Worm (Caenorhabditis elegans) whole organism, mixed stage, embryonic: ENCODE measurements around the gene T12B5.15.

Source experiments
- M03D4.4 ChIP-seq: sonication (generic microtip); optimal IDR thresholded peaks from 2 replicates; lab custom pipeline; 2017; ENCODE audit warnings: mild to moderate bottlenecking, missing genetic modification characterization, missing compliant biosample characterization
- bed-3 ChIP-seq: fragments of 200-800 bp; sonication (Bioruptor generic); optimal IDR thresholded peaks from 3 replicates; lab custom pipeline; 2018; ENCODE audit warnings: mild to moderate bottlenecking, missing genetic modification characterization, moderate library complexity, missing compliant biosample characterization
- blmp-1 ChIP-seq: fragments of 150-350 bp; optimal IDR thresholded peaks from 2 replicates; lab custom pipeline; 2014; ENCODE audit warnings: missing biosample characterization, missing genetic modification characterization
- ceh-43 ChIP-seq: fragments of 200-800 bp; sonication (Bioruptor generic); optimal IDR thresholded peaks from 2 replicates; lab custom pipeline; 2018; ENCODE audit warnings: mild to moderate bottlenecking, missing genetic modification characterization, moderate library complexity, missing compliant biosample characterization
- ceh-83 ChIP-seq: fragments of 200-800 bp; sonication (Bioruptor generic); optimal IDR thresholded peaks from 2 replicates; lab custom pipeline; 2018; ENCODE audit warnings: mild to moderate bottlenecking, missing genetic modification characterization, missing compliant biosample characterization
- ces-1 ChIP-seq: fragments of 150-350 bp; optimal IDR thresholded peaks from 2 replicates; lab custom pipeline; 2014; ENCODE audit warnings: missing biosample characterization, missing genetic modification reagents, missing genetic modification characterization
- cnd-1 ChIP-seq: fragments of 200-800 bp; sonication (Bioruptor generic); optimal IDR thresholded peaks from 2 replicates; lab custom pipeline; 2018; ENCODE audit warnings: mild to moderate bottlenecking, missing genetic modification characterization, missing compliant biosample characterization
- drap-1 ChIP-seq: fragments of 200-800 bp; sonication (Bioruptor generic); optimal IDR thresholded peaks from 3 replicates; lab custom pipeline; 2018; ENCODE audit warnings: mild to moderate bottlenecking, missing genetic modification characterization, missing compliant biosample characterization
- elt-1 ChIP-seq: sonication (generic microtip); optimal IDR thresholded peaks from 2 replicates; lab custom pipeline; 2017; ENCODE audit warnings: missing genetic modification characterization, mild to moderate bottlenecking, missing compliant biosample characterization, antibody characterized with exemption, moderate library complexity, borderline replicate concordance; ENCODE audit not compliant: insufficient read depth
- elt-3 ChIP-seq: fragments of 150-350 bp; optimal IDR thresholded peaks from 2 replicates; lab custom pipeline; 2014; ENCODE audit warnings: missing biosample characterization, missing genetic modification characterization
- flh-1 ChIP-seq: fragments of 200-800 bp; sonication (Bioruptor generic); optimal IDR thresholded peaks from 2 replicates; lab custom pipeline; 2018; ENCODE audit warnings: mild to moderate bottlenecking, missing genetic modification characterization, moderate library complexity, missing compliant biosample characterization
- ham-2 ChIP-seq: fragments of 200-800 bp; sonication (Bioruptor generic); optimal IDR thresholded peaks from 2 replicates; lab custom pipeline; 2018; ENCODE audit warnings: mild to moderate bottlenecking, missing genetic modification characterization, missing compliant biosample characterization
- hlh-1 ChIP-seq: fragments of 150-350 bp; optimal IDR thresholded peaks from 2 replicates; lab custom pipeline; 2014; ENCODE audit warnings: missing biosample characterization, missing genetic modification reagents, missing genetic modification characterization
- lin-13 ChIP-seq: fragments of 150-350 bp; optimal IDR thresholded peaks from 2 replicates; lab custom pipeline; 2014; ENCODE audit warnings: missing biosample characterization, missing genetic modification characterization
- lin-32 ChIP-seq: fragments of 200-800 bp; sonication (Bioruptor generic); optimal IDR thresholded peaks from 2 replicates; lab custom pipeline; 2018; ENCODE audit warnings: mild to moderate bottlenecking, missing genetic modification characterization, missing compliant biosample characterization
- lsy-2 ChIP-seq: fragments of 150-350 bp; optimal IDR thresholded peaks from 2 replicates; lab custom pipeline; 2014; ENCODE audit warnings: missing biosample characterization, missing genetic modification characterization
- mep-1 ChIP-seq: fragments of 150-350 bp; optimal IDR thresholded peaks from 2 replicates; lab custom pipeline; 2017; ENCODE audit warnings: missing biosample characterization, missing genetic modification reagents, missing genetic modification characterization, inconsistent platforms
- mls-2 ChIP-seq: sonication (generic microtip); optimal IDR thresholded peaks from 2 replicates; lab custom pipeline; 2016; ENCODE audit warnings: mild to moderate bottlenecking, missing genetic modification characterization, moderate library complexity, missing compliant biosample characterization
- nhr-12 ChIP-seq: fragments of 150-350 bp; optimal IDR thresholded peaks from 2 replicates; lab custom pipeline; 2014; ENCODE audit warnings: missing biosample characterization, missing genetic modification characterization
- nhr-2 ChIP-seq: fragments of 150-350 bp; optimal IDR thresholded peaks from 2 replicates; lab custom pipeline; 2014; ENCODE audit warnings: missing biosample characterization, missing genetic modification characterization
- nhr-237 ChIP-seq: fragments of 150-350 bp; optimal IDR thresholded peaks from 2 replicates; lab custom pipeline; 2014; ENCODE audit warnings: missing biosample characterization, missing genetic modification characterization
- nhr-28 ChIP-seq: fragments of 150-350 bp; optimal IDR thresholded peaks from 2 replicates; lab custom pipeline; 2014; ENCODE audit warnings: missing biosample characterization, missing genetic modification characterization
- nhr-76 ChIP-seq: sonication (generic microtip); optimal IDR thresholded peaks from 2 replicates; lab custom pipeline; 2017; ENCODE audit warnings: missing biosample characterization, missing genetic modification characterization
- pha-4 ChIP-seq: fragments of 150-350 bp; optimal IDR thresholded peaks from 2 replicates; lab custom pipeline; 2018; ENCODE audit warnings: missing biosample characterization, missing genetic modification reagents, missing genetic modification characterization
- sem-2 ChIP-seq: fragments of 200-800 bp; sonication (Bioruptor generic); optimal IDR thresholded peaks from 2 replicates; lab custom pipeline; 2018; ENCODE audit warnings: mild to moderate bottlenecking, missing genetic modification characterization, missing compliant biosample characterization
- snpc-4 ChIP-seq: fragments of 150-350 bp; optimal IDR thresholded peaks from 2 replicates; lab custom pipeline; 2014; ENCODE audit warnings: missing biosample characterization, missing genetic modification characterization
- sptf-1 ChIP-seq: sonication (generic microtip); optimal IDR thresholded peaks from 2 replicates; lab custom pipeline; 2017; ENCODE audit warnings: mild to moderate bottlenecking, missing genetic modification characterization, moderate library complexity, missing compliant biosample characterization
- tbx-8 ChIP-seq: fragments of 200-800 bp; sonication (Bioruptor generic); optimal IDR thresholded peaks from 2 replicates; lab custom pipeline; 2018; ENCODE audit warnings: mild to moderate bottlenecking, missing genetic modification characterization, moderate library complexity, missing compliant biosample characterization
- unc-120 ChIP-seq: sonication (generic microtip); optimal IDR thresholded peaks from 2 replicates; lab custom pipeline; 2017; ENCODE audit warnings: missing genetic modification characterization, missing compliant biosample characterization; ENCODE audit not compliant: poor library complexity, severe bottlenecking
- unc-39 ChIP-seq: fragments of 150-350 bp; optimal IDR thresholded peaks from 2 replicates; lab custom pipeline; 2014; ENCODE audit warnings: missing biosample characterization, missing genetic modification characterization
- unc-62 ChIP-seq: fragments of 150-350 bp; optimal IDR thresholded peaks from 2 replicates; lab custom pipeline; 2014; ENCODE audit warnings: missing biosample characterization, missing genetic modification reagents, missing genetic modification characterization
- zip-8 ChIP-seq: fragments of 150-350 bp; optimal IDR thresholded peaks from 2 replicates; lab custom pipeline; 2014; ENCODE audit warnings: missing biosample characterization, missing genetic modification characterization
- ztf-11 ChIP-seq: fragments of 150-350 bp; optimal IDR thresholded peaks from 2 replicates; lab custom pipeline; 2014; ENCODE audit warnings: missing biosample characterization, missing genetic modification characterization

The T12B5.15 gene

DNA sequence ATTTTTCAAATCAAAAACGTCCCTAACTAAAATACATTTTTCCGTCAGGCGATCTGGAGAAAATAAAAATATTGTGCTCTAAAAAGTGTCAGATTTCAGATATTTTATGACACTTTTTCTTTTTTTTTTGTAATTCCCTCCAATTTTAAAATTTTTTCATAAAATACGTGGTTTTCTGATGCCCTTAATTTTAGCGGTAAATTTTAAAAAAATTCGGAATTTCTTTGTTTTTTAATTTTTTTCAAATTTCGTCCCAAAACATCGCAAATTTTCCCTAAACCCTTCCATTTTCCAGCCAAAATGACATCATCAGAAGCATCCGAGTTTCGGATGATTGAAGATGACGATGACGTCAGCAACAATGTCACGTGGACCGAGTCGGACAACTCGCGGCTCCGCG, 37.1 kb upstream of the T12B5.15 start, which contains the start of gene trp-2:
Gene trp-2, plus strand, starts transcription at position 301 of the 400 bp plus-strand sequence.
- TF ChIP-seq nhr-28 (tag; lab: Kevin White, UChicago) (no peak), unc-120 (no peak), mls-2 (tag; lab: Kevin White, UChicago) (no peak), sem-2 (GFP tag; lab: Kevin White, UChicago) (no peak), nhr-2 (tag; lab: Kevin White, UChicago) (no peak), ceh-43 (no peak), ztf-11 (tag; lab: Kevin White, UChicago) (no peak), M03D4.4 (tag; lab: Kevin White, UChicago) (no peak), nhr-12 (tag; lab: Kevin White, UChicago) (no peak), flh-1 (GFP tag; lab: Kevin White, UChicago) (no peak), zip-8 (tag; lab: Kevin White, UChicago) (no peak), blmp-1 (tag; lab: Kevin White, UChicago) (no peak), sptf-1 (no peak), mep-1 (no peak), nhr-237 (tag; lab: Kevin White, UChicago) (no peak), elt-1 (tag; lab: Kevin White, UChicago) (no peak), drap-1 (GFP tag; lab: Kevin White, UChicago) (no peak)

ce11 chrIII:989558-989957, 35.1 kb upstream of the T12B5.15 start:
- TF ChIP-seq lin-13 (no peak), ces-1 (GFP tag; lab: Kevin White, UChicago) (peak; percentile 83), nhr-2 (tag; lab: Kevin White, UChicago) (no peak), blmp-1 (tag; lab: Kevin White, UChicago) (no peak), ceh-43 (no peak), unc-39 (no peak)

DNA sequence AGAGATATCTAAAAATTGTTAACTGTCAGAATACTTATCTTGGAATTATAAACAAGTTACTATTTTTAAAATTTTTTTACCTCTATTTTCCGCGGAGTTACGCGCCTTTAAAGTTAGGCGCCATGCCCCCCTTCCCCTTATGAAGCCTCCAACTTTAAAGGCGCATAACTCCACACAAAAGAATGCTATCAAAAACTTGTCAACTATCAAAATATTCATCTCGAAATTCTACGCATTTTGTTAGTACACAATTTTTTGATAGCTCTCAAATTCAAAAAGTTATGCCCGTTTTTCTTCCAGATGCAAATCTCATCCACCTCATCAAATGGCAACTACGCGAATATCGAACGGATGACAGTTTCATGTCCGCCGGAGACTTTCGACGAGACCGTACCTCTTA, 28.5 kb upstream of the T12B5.15 start, which contains the start of gene tbc-10:
Gene tbc-10, plus strand, starts transcription at position 301 of the 400 bp plus-strand sequence.
- TF ChIP-seq cnd-1 (tag; lab: Kevin White, UChicago) (no peak), sem-2 (GFP tag; lab: Kevin White, UChicago) (no peak), snpc-4 (tag; lab: Kevin White, UChicago) (no peak), ceh-43 (no peak), nhr-76 (no peak), unc-62 (GFP tag; lab: Kevin White, UChicago) (no peak), nhr-2 (tag; lab: Kevin White, UChicago) (no peak), elt-1 (tag; lab: Kevin White, UChicago) (no peak), lin-32 (no peak), nhr-28 (tag; lab: Kevin White, UChicago) (no peak), bed-3 (GFP tag; lab: Kevin White, UChicago) (no peak), mls-2 (tag; lab: Kevin White, UChicago) (no peak), blmp-1 (tag; lab: Kevin White, UChicago) (no peak), tbx-8 (GFP tag; lab: Kevin White, UChicago) (no peak), M03D4.4 (tag; lab: Kevin White, UChicago) (no peak), elt-3 (tag; lab: Kevin White, UChicago) (no peak), lsy-2 (tag; lab: Kevin White, UChicago) (no peak), ceh-83 (GFP tag; lab: Kevin White, UChicago) (no peak), zip-8 (tag; lab: Kevin White, UChicago) (no peak), nhr-12 (tag; lab: Kevin White, UChicago) (no peak)

DNA sequence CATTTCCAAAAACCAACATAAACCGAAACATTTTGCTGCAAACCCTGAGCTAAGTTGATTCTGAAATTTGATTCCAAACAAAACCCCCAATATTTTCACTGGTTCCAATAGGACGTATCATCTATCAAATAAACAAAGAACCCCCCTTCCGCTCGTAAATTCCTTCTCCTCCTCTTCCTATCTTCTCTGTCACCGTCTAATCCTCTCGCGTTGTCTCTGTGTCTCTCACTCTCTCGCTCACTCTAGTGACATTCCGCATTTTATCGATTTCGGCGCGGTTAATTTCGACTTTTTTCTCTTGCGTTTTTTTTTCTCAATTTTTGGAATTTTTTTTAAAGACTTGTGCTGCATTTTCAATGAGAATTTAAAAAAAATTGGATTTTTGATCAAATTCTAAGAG, 27.5 kb upstream of the T12B5.15 start:
- TF ChIP-seq ceh-83 (GFP tag; lab: Kevin White, UChicago) (no peak), sptf-1 (no peak), pha-4 (peak; percentile 50), elt-3 (tag; lab: Kevin White, UChicago) (peak; percentile 4), ces-1 (GFP tag; lab: Kevin White, UChicago) (peak; percentile 69), nhr-237 (tag; lab: Kevin White, UChicago) (peak; percentile 47), hlh-1 (tag; lab: Kevin White, UChicago) (peak; percentile 26), ham-2 (GFP tag; lab: Kevin White, UChicago) (no peak), lin-13 (peak; percentile 12), ztf-11 (tag; lab: Kevin White, UChicago) (no peak), unc-120 (no peak), unc-62 (GFP tag; lab: Kevin White, UChicago) (peak; percentile 64)
